Worm (Caenorhabditis elegans) whole organism, mixed stage, embryonic: ENCODE results near the gene dhs-20.

ENCODE experiments used
- M03D4.4 ChIP-seq: sonication (generic microtip); optimal IDR thresholded peaks from 2 replicates; lab custom pipeline; 2017; ENCODE audit warnings: mild to moderate bottlenecking, missing genetic modification characterization, missing compliant biosample characterization
- bed-3 ChIP-seq: fragments of 200-800 bp; sonication (Bioruptor generic); optimal IDR thresholded peaks from 3 replicates; lab custom pipeline; 2018; ENCODE audit warnings: mild to moderate bottlenecking, missing genetic modification characterization, moderate library complexity, missing compliant biosample characterization
- blmp-1 ChIP-seq: fragments of 150-350 bp; optimal IDR thresholded peaks from 2 replicates; lab custom pipeline; 2014; ENCODE audit warnings: missing biosample characterization, missing genetic modification characterization
- ceh-43 ChIP-seq: fragments of 200-800 bp; sonication (Bioruptor generic); optimal IDR thresholded peaks from 2 replicates; lab custom pipeline; 2018; ENCODE audit warnings: mild to moderate bottlenecking, missing genetic modification characterization, moderate library complexity, missing compliant biosample characterization
- ceh-83 ChIP-seq: fragments of 200-800 bp; sonication (Bioruptor generic); optimal IDR thresholded peaks from 2 replicates; lab custom pipeline; 2018; ENCODE audit warnings: mild to moderate bottlenecking, missing genetic modification characterization, missing compliant biosample characterization
- ces-1 ChIP-seq: fragments of 150-350 bp; optimal IDR thresholded peaks from 2 replicates; lab custom pipeline; 2014; ENCODE audit warnings: missing biosample characterization, missing genetic modification reagents, missing genetic modification characterization
- cnd-1 ChIP-seq: fragments of 200-800 bp; sonication (Bioruptor generic); optimal IDR thresholded peaks from 2 replicates; lab custom pipeline; 2018; ENCODE audit warnings: mild to moderate bottlenecking, missing genetic modification characterization, missing compliant biosample characterization
- drap-1 ChIP-seq: fragments of 200-800 bp; sonication (Bioruptor generic); optimal IDR thresholded peaks from 3 replicates; lab custom pipeline; 2018; ENCODE audit warnings: mild to moderate bottlenecking, missing genetic modification characterization, missing compliant biosample characterization
- elt-3 ChIP-seq: fragments of 150-350 bp; optimal IDR thresholded peaks from 2 replicates; lab custom pipeline; 2014; ENCODE audit warnings: missing biosample characterization, missing genetic modification characterization
- flh-1 ChIP-seq: fragments of 200-800 bp; sonication (Bioruptor generic); optimal IDR thresholded peaks from 2 replicates; lab custom pipeline; 2018; ENCODE audit warnings: mild to moderate bottlenecking, missing genetic modification characterization, moderate library complexity, missing compliant biosample characterization
- ham-2 ChIP-seq: fragments of 200-800 bp; sonication (Bioruptor generic); optimal IDR thresholded peaks from 2 replicates; lab custom pipeline; 2018; ENCODE audit warnings: mild to moderate bottlenecking, missing genetic modification characterization, missing compliant biosample characterization
- hlh-1 ChIP-seq: fragments of 150-350 bp; optimal IDR thresholded peaks from 2 replicates; lab custom pipeline; 2014; ENCODE audit warnings: missing biosample characterization, missing genetic modification reagents, missing genetic modification characterization
- lin-13 ChIP-seq: fragments of 150-350 bp; optimal IDR thresholded peaks from 2 replicates; lab custom pipeline; 2014; ENCODE audit warnings: missing biosample characterization, missing genetic modification characterization
- lin-32 ChIP-seq: fragments of 200-800 bp; sonication (Bioruptor generic); optimal IDR thresholded peaks from 2 replicates; lab custom pipeline; 2018; ENCODE audit warnings: mild to moderate bottlenecking, missing genetic modification characterization, missing compliant biosample characterization
- lsy-2 ChIP-seq: fragments of 150-350 bp; optimal IDR thresholded peaks from 2 replicates; lab custom pipeline; 2014; ENCODE audit warnings: missing biosample characterization, missing genetic modification characterization
- mab-5 ChIP-seq: fragments of 150-350 bp; optimal IDR thresholded peaks from 2 replicates; lab custom pipeline; 2014; ENCODE audit warnings: missing biosample characterization, missing genetic modification characterization
- mep-1 ChIP-seq: fragments of 150-350 bp; optimal IDR thresholded peaks from 2 replicates; lab custom pipeline; 2017; ENCODE audit warnings: missing biosample characterization, missing genetic modification reagents, missing genetic modification characterization, inconsistent platforms
- nhr-237 ChIP-seq: fragments of 150-350 bp; optimal IDR thresholded peaks from 2 replicates; lab custom pipeline; 2014; ENCODE audit warnings: missing biosample characterization, missing genetic modification characterization
- nhr-76 ChIP-seq: sonication (generic microtip); optimal IDR thresholded peaks from 2 replicates; lab custom pipeline; 2017; ENCODE audit warnings: missing biosample characterization, missing genetic modification characterization
- pha-4 ChIP-seq: fragments of 150-350 bp; optimal IDR thresholded peaks from 2 replicates; lab custom pipeline; 2018; ENCODE audit warnings: missing biosample characterization, missing genetic modification reagents, missing genetic modification characterization
- sem-2 ChIP-seq: fragments of 200-800 bp; sonication (Bioruptor generic); optimal IDR thresholded peaks from 2 replicates; lab custom pipeline; 2018; ENCODE audit warnings: mild to moderate bottlenecking, missing genetic modification characterization, missing compliant biosample characterization
- snpc-4 ChIP-seq: fragments of 150-350 bp; optimal IDR thresholded peaks from 2 replicates; lab custom pipeline; 2014; ENCODE audit warnings: missing biosample characterization, missing genetic modification characterization
- sptf-1 ChIP-seq: sonication (generic microtip); optimal IDR thresholded peaks from 2 replicates; lab custom pipeline; 2017; ENCODE audit warnings: mild to moderate bottlenecking, missing genetic modification characterization, moderate library complexity, missing compliant biosample characterization
- tbx-8 ChIP-seq: fragments of 200-800 bp; sonication (Bioruptor generic); optimal IDR thresholded peaks from 2 replicates; lab custom pipeline; 2018; ENCODE audit warnings: mild to moderate bottlenecking, missing genetic modification characterization, moderate library complexity, missing compliant biosample characterization
- unc-120 ChIP-seq: sonication (generic microtip); optimal IDR thresholded peaks from 2 replicates; lab custom pipeline; 2017; ENCODE audit warnings: missing genetic modification characterization, missing compliant biosample characterization; ENCODE audit not compliant: poor library complexity, severe bottlenecking
- unc-39 ChIP-seq: fragments of 150-350 bp; optimal IDR thresholded peaks from 2 replicates; lab custom pipeline; 2014; ENCODE audit warnings: missing biosample characterization, missing genetic modification characterization
- unc-62 ChIP-seq: fragments of 150-350 bp; optimal IDR thresholded peaks from 2 replicates; lab custom pipeline; 2014; ENCODE audit warnings: missing biosample characterization, missing genetic modification reagents, missing genetic modification characterization
- zip-8 ChIP-seq: fragments of 150-350 bp; optimal IDR thresholded peaks from 2 replicates; lab custom pipeline; 2014; ENCODE audit warnings: missing biosample characterization, missing genetic modification characterization
- ztf-11 ChIP-seq: fragments of 150-350 bp; optimal IDR thresholded peaks from 2 replicates; lab custom pipeline; 2014; ENCODE audit warnings: missing biosample characterization, missing genetic modification characterization

The dhs-20 gene

ce11 chrV:11610049-11610448 lies 5.7 kb upstream of the dhs-20 start, which contains the start of gene piit-1:
TSS of gene piit-1 (minus strand) at chrV:11610149.
- TF ChIP-seq nhr-237 (tag; lab: Kevin White, UChicago): no peak
- no peak for TF ChIP-seq ztf-11 (tag; lab: Kevin White, UChicago)
- no peak for TF ChIP-seq sem-2 (GFP tag; lab: Kevin White, UChicago)
- TF ChIP-seq ham-2: no peak
- TF ChIP-seq lin-13 (tag; lab: Kevin White, UChicago): no peak
- no peak for TF ChIP-seq pha-4 (tag; lab: Kevin White, UChicago)
- no peak for TF ChIP-seq tbx-8 (GFP tag; lab: Kevin White, UChicago)
- no peak for TF ChIP-seq blmp-1
- no peak for TF ChIP-seq lsy-2
- no peak for TF ChIP-seq flh-1 (GFP tag; lab: Kevin White, UChicago)

DNA sequence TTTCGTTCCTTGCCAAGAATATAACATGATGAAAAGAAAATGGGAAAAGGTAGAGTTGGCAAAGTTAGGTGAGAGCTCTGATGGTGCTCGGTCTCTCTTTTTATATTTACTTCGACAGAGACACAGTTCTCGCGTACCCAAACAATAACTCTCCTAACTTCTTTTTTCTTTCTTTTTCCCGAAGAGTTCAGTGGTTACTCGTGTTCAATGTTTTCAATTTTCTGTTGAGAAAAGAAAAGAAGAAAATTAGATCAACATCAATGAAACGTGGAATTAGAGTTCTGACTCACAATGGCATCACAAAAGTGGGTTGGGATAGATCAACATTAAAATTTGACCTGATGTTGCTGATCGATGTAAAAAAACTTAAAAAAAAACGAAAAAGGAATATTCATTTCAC lies 2.1 kb upstream of the dhs-20 start, which contains the start of gene idpp-16:
Gene idpp-16 (minus strand): TSS at position 101 of the 400 bp plus-strand sequence.
- TF ChIP-seq lin-32: no peak
- no peak for TF ChIP-seq lsy-2
- TF ChIP-seq sptf-1 (tag; lab: Kevin White, UChicago): no peak
- no peak for TF ChIP-seq hlh-1 (tag; lab: Kevin White, UChicago)
- TF ChIP-seq snpc-4: no peak
- no peak for TF ChIP-seq nhr-237 (tag; lab: Kevin White, UChicago)
- no peak for TF ChIP-seq ham-2
- TF ChIP-seq unc-62 (GFP tag; lab: Kevin White, UChicago): no peak
- TF ChIP-seq M03D4.4 (tag; lab: Kevin White, UChicago): no peak
- TF ChIP-seq drap-1 (GFP tag; lab: Kevin White, UChicago): no peak
- TF ChIP-seq lin-13 (tag; lab: Kevin White, UChicago): no peak
- no peak for TF ChIP-seq ces-1 (GFP tag; lab: Kevin White, UChicago)
- no peak for TF ChIP-seq zip-8 (tag; lab: Kevin White, UChicago)
- no peak for TF ChIP-seq cnd-1 (tag; lab: Kevin White, UChicago)
- no peak for TF ChIP-seq tbx-8 (GFP tag; lab: Kevin White, UChicago)
- TF ChIP-seq mep-1 (tag; lab: Kevin White, UChicago): no peak
- TF ChIP-seq elt-3 (tag; lab: Kevin White, UChicago): no peak
- TF ChIP-seq unc-39 (tag; lab: Kevin White, UChicago): no peak
- no peak for TF ChIP-seq blmp-1

DNA sequence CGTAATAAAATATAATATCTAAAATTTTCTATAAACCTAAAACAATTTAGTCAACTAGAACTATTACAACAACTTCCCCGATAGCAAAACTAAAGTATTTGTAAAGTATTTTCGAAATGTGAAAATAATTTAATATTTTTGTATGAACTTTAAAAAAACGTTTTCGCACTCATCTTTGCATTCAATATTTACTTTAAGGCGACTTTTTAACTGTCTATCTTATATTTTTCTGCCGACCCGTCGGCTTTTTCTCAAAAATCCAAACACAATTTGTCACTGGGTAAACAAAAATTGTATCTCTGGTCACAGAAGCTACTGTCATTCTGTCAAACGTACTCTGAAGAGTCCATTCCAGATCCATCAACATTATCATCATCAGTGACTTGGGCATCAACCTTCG lies 864 bp upstream of the dhs-20 start:
- TF ChIP-seq ceh-83 (GFP tag; lab: Kevin White, UChicago): no peak
- TF ChIP-seq sem-2 (GFP tag; lab: Kevin White, UChicago): no peak
- TF ChIP-seq bed-3 (GFP tag; lab: Kevin White, UChicago): no peak
- no peak for TF ChIP-seq mep-1 (tag; lab: Kevin White, UChicago)
- TF ChIP-seq M03D4.4 (tag; lab: Kevin White, UChicago): no peak
- TF ChIP-seq ztf-11 (tag; lab: Kevin White, UChicago): no peak
- TF ChIP-seq lin-13 (tag; lab: Kevin White, UChicago): no peak
- TF ChIP-seq elt-3 (tag; lab: Kevin White, UChicago): no peak
- TF ChIP-seq tbx-8 (GFP tag; lab: Kevin White, UChicago): no peak
- no peak for TF ChIP-seq nhr-76
- no peak for TF ChIP-seq flh-1 (GFP tag; lab: Kevin White, UChicago)
- no peak for TF ChIP-seq nhr-237 (tag; lab: Kevin White, UChicago)

- TF ChIP-seq unc-120 (tag; lab: Kevin White, UChicago): no peak
- no peak for TF ChIP-seq lin-32
- TF ChIP-seq blmp-1: no peak
- no peak for TF ChIP-seq flh-1 (GFP tag; lab: Kevin White, UChicago)
- no peak for TF ChIP-seq ztf-11 (tag; lab: Kevin White, UChicago)
- no peak for TF ChIP-seq mab-5 (tag; lab: Kevin White, UChicago)
- TF ChIP-seq lin-13 (tag; lab: Kevin White, UChicago): no peak
- no peak for TF ChIP-seq lsy-2
- no peak for TF ChIP-seq ceh-43 (GFP tag; lab: Kevin White, UChicago)
- no peak for TF ChIP-seq ham-2
Measured at ce11 chrV:11600800-11601199, 3.6 kb downstream of the dhs-20 start, which contains the start of gene F35B12.9. TSS of gene F35B12.9 (plus strand) at chrV:11601171.

DNA sequence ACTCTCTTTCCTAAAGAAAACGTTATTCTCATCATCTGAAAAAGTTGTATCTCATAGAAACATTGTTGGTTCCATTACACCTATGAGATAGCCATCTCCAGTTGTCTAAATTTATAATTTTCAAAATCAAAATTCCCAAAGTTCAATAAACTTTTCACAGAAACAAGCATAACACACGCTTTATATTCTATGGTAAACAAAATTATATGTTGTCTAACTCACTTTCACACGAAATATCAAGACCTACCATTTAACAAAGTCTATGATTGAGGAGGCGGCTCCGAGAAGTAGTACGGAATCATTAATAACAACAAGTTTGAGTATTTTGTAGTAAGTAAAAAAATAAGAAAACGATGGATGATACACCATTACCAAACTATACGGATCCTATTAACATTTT lies 5.6 kb downstream of the dhs-20 start, which contains the start of gene srx-84:
Gene srx-84 (plus strand): TSS at position 301 of the 400 bp plus-strand sequence.
- TF ChIP-seq zip-8 (tag; lab: Kevin White, UChicago) (no peak), M03D4.4 (tag; lab: Kevin White, UChicago) (no peak), flh-1 (GFP tag; lab: Kevin White, UChicago) (no peak)
